Worm (Caenorhabditis elegans): ENCODE data around the gene pmk-1.
A peak's percentile ranks its signal among the peaks of the same experiment; 100 is the strongest.

pmk-1 gene

DNA sequence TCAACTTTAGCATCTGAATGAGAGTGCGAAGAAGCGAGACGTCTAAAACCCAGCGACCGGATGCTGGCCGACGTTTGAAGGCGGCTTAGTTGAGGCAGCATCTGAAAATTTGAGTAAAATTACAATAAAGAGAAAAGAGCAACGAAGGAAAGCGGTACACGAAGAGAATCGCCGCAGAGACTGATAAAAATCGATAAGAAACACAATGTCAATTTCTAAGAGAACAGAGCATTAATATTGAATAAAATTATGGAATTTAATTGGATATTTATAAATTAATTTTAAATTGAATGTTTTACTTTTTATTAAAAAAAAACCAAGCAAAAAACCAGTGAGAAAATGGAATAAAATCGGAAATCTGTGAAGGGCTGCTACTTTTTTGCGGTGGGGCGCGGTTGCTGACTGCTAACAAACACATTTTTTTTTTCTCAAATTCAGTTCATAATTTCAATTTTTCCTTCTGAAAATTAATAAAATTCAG is 18.4 kb upstream of the pmk-1 start, which contains the start of the genes ndub-11 and moc-3:
Gene ndub-11, minus strand, starts transcription at position 101 of the 481 bp plus-strand sequence.
Gene moc-3, plus strand, starts transcription at position 431 of the 481 bp plus-strand sequence.
- peak; percentile 73 for TF ChIP-seq lin-38 (GFP tag; IDR thresholded peaks at IDR 0.05)
- no peak for TF ChIP-seq unc-39 (tag; optimal IDR thresholded peaks at IDR 0.05)
- TF ChIP-seq mdt-29 (GFP tag; IDR thresholded peaks at IDR 0.05) = no peak
- TF ChIP-seq saeg-2 (GFP tag; IDR thresholded peaks at IDR 0.05) = no peak
- TF ChIP-seq F44E2.7 (GFP tag; IDR thresholded peaks at IDR 0.05) = no peak
- no peak for TF ChIP-seq F37D6.2 (tag; optimal IDR thresholded peaks at IDR 0.05)
- no peak for TF ChIP-seq unc-62 (GFP tag; optimal IDR thresholded peaks at IDR 0.05 in 1 of 2)
- TF ChIP-seq unc-62 (tag; optimal IDR thresholded peaks at IDR 0.05) = no peak
- no peak for TF ChIP-seq lim-7 (GFP tag; IDR thresholded peaks at IDR 0.05)
- TF ChIP-seq rbr-2 (tag; optimal IDR thresholded peaks at IDR 0.05) = no peak
- TF ChIP-seq mes-2 (tag; optimal IDR thresholded peaks at IDR 0.05; ENCODE audit: poor library complexity, severe bottlenecking) = peak; percentile 26
- no peak for TF ChIP-seq set-16 (GFP tag; IDR thresholded peaks at IDR 0.05)
- no peak for TF ChIP-seq dve-1 (tag; optimal IDR thresholded peaks at IDR 0.05; ENCODE audit: insufficient read depth)
- TF ChIP-seq D1046.2 (GFP tag; IDR thresholded peaks at IDR 0.05) = no peak
- no peak for TF ChIP-seq nhr-10 (tag; optimal IDR thresholded peaks at IDR 0.05)
- no peak for TF ChIP-seq daf-16 (GFP tag; optimal IDR thresholded peaks at IDR 0.05)
- no peak for TF ChIP-seq daf-16 (tag; optimal IDR thresholded peaks at IDR 0.05)
- TF ChIP-seq ama-1 (optimal IDR thresholded peaks at IDR 0.05) = no peak
- no peak for TF ChIP-seq lin-1 (GFP tag; IDR thresholded peaks at IDR 0.05)
- no peak for TF ChIP-seq cey-2 (tag; optimal IDR thresholded peaks at IDR 0.05; ENCODE audit: borderline replicate concordance, insufficient read depth)
- no peak for TF ChIP-seq nhr-111 (GFP tag; optimal IDR thresholded peaks at IDR 0.05)
- TF ChIP-seq aha-1 (tag) = peak; percentile 13
- TF ChIP-seq lsy-2 (tag; optimal IDR thresholded peaks at IDR 0.05) = no peak
- TF ChIP-seq ztf-11 (tag; optimal IDR thresholded peaks at IDR 0.05) = no peak
- TF ChIP-seq F49E8.2 (tag; optimal IDR thresholded peaks at IDR 0.05; ENCODE audit: borderline replicate concordance) = no peak
- no peak for TF ChIP-seq F10B5.3 (tag; optimal IDR thresholded peaks at IDR 0.05)
- TF ChIP-seq mxl-2 (GFP tag; conservative IDR thresholded peaks at IDR 0.05) = no peak

DNA sequence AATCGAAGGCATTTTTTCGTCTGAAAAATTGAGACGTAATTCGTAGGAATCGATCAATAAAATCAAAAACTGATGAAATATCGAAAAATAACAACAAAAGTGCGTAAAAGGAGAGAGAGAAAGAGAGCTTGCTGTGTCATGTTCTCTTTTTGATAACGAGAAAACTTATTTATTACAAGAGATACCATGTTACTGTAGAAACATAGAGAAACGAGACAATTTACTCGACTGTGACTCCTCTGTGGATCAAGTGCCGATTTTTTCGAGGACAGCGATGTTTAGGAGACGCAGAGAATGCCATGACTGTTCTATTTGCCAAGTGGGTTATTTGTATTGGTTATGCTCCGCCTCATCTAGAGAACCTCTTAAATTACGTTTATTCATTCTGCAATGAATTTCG is 15.1 kb upstream of the pmk-1 start, which contains the start of gene sph-1:
Gene sph-1, minus strand, starts transcription at position 23 of the 400 bp plus-strand sequence.
- peak; percentile 65 for TF ChIP-seq hlh-11 (tag; optimal IDR thresholded peaks at IDR 0.05)
- TF ChIP-seq ztf-11 (tag; optimal IDR thresholded peaks at IDR 0.05) = no peak
- TF ChIP-seq daf-16 (GFP tag; optimal IDR thresholded peaks at IDR 0.05) = no peak
- TF ChIP-seq daf-16 (tag; optimal IDR thresholded peaks at IDR 0.05) = peak; percentile 89
- TF ChIP-seq ama-1 (optimal IDR thresholded peaks at IDR 0.05) = peak; percentile 55
- no peak for TF ChIP-seq snpc-4 (tag; optimal IDR thresholded peaks at IDR 0.05)
- TF ChIP-seq cey-2 (tag; optimal IDR thresholded peaks at IDR 0.05; ENCODE audit: borderline replicate concordance, insufficient read depth) = no peak
- TF ChIP-seq dpl-1 (GFP tag; optimal IDR thresholded peaks at IDR 0.05) = no peak
- TF ChIP-seq snpc-1.2 (GFP tag; IDR thresholded peaks at IDR 0.05) = no peak
- no peak for TF ChIP-seq egl-27 (tag; optimal IDR thresholded peaks at IDR 0.05)
- TF ChIP-seq nhr-41 (GFP tag; IDR thresholded peaks at IDR 0.05) = no peak
- no peak for TF ChIP-seq nhr-76 (tag; optimal IDR thresholded peaks at IDR 0.05)
- TF ChIP-seq gei-8 (GFP tag; optimal IDR thresholded peaks at IDR 0.05) = no peak
- TF ChIP-seq hif-1 (tag; optimal IDR thresholded peaks at IDR 0.05) = no peak
- TF ChIP-seq lir-3 (tag; optimal IDR thresholded peaks at IDR 0.05) = no peak
- no peak for TF ChIP-seq F49E8.2 (tag; optimal IDR thresholded peaks at IDR 0.05; ENCODE audit: borderline replicate concordance)
- no peak for TF ChIP-seq mdt-29 (GFP tag; IDR thresholded peaks at IDR 0.05)
- TF ChIP-seq dmd-8 (GFP tag; IDR thresholded peaks at IDR 0.05) = no peak
- no peak for TF ChIP-seq spr-3 (GFP tag; optimal IDR thresholded peaks at IDR 0.05)
- peak; percentile 50 for TF ChIP-seq nhr-10 (tag; optimal IDR thresholded peaks at IDR 0.05)
- TF ChIP-seq saeg-2 (GFP tag; IDR thresholded peaks at IDR 0.05) = no peak
- TF ChIP-seq Y75B8A.6 (GFP tag; IDR thresholded peaks at IDR 0.05) = no peak
- no peak for TF ChIP-seq aly-2 (tag; optimal IDR thresholded peaks at IDR 0.05)
- TF ChIP-seq ceh-28 (tag; optimal IDR thresholded peaks at IDR 0.05) = no peak
- no peak for TF ChIP-seq F26F4.8 (GFP tag; conservative IDR thresholded peaks at IDR 0.05)
- no peak for TF ChIP-seq fos-1 (tag; optimal IDR thresholded peaks at IDR 0.05)
- peak; percentile 63 for TF ChIP-seq pqm-1 (tag; optimal IDR thresholded peaks at IDR 0.05)
- no peak for TF ChIP-seq Y5F2A.4 (GFP tag; optimal IDR thresholded peaks at IDR 0.05)
- no peak for TF ChIP-seq daf-12 (tag; optimal IDR thresholded peaks at IDR 0.05)
- no peak for TF ChIP-seq ceh-32 (tag; optimal IDR thresholded peaks at IDR 0.05; ENCODE audit: poor library complexity)
- no peak for TF ChIP-seq dmd-9 (GFP tag; IDR thresholded peaks at IDR 0.05)
- no peak for TF ChIP-seq nhr-48 (tag; optimal IDR thresholded peaks at IDR 0.05)

Measured in whole organism, L4 larva.